Worm (Caenorhabditis elegans): ENCODE measurements around the gene snet-1.

snet-1 gene

ce11 chrX:3628016-3628415 lies 40.7 kb downstream of the snet-1 start, which contains the start of gene vep-2:
TSS of gene vep-2 (plus strand) at chrX:3628316.
- TF ChIP-seq nhr-237 (tag; optimal IDR thresholded peaks at IDR 0.05): no peak
- TF ChIP-seq nhr-12 (tag; optimal IDR thresholded peaks at IDR 0.05): no peak
- no peak for TF ChIP-seq gmeb-1 (tag; optimal IDR thresholded peaks at IDR 0.05)
- no peak for TF ChIP-seq snpc-4 (tag; optimal IDR thresholded peaks at IDR 0.05)
- TF ChIP-seq crh-2 (tag; optimal IDR thresholded peaks at IDR 0.05): no peak
- no peak for TF ChIP-seq ZK546.5 (tag; optimal IDR thresholded peaks at IDR 0.05)
- TF ChIP-seq ceh-82 (tag; optimal IDR thresholded peaks at IDR 0.05): no peak
- no peak for TF ChIP-seq nhr-129 (tag; optimal IDR thresholded peaks at IDR 0.05)
- no peak for TF ChIP-seq nhr-77 (tag; optimal IDR thresholded peaks at IDR 0.05)
- TF ChIP-seq elt-3 (tag; optimal IDR thresholded peaks at IDR 0.05): no peak
- TF ChIP-seq lin-39 (tag; optimal IDR thresholded peaks at IDR 0.05): no peak
- no peak for TF ChIP-seq nhr-23 (tag; optimal IDR thresholded peaks at IDR 0.05)
- no peak for TF ChIP-seq sem-4 (tag; optimal IDR thresholded peaks at IDR 0.05)
- TF ChIP-seq lin-13 (GFP tag; optimal IDR thresholded peaks at IDR 0.05): no peak
- TF ChIP-seq ztf-1 (GFP tag; conservative IDR thresholded peaks at IDR 0.05): no peak
- TF ChIP-seq mab-5 (tag; optimal IDR thresholded peaks at IDR 0.05): no peak
- no peak for TF ChIP-seq Y55F3AM.14 (GFP tag; optimal IDR thresholded peaks at IDR 0.05)

DNA sequence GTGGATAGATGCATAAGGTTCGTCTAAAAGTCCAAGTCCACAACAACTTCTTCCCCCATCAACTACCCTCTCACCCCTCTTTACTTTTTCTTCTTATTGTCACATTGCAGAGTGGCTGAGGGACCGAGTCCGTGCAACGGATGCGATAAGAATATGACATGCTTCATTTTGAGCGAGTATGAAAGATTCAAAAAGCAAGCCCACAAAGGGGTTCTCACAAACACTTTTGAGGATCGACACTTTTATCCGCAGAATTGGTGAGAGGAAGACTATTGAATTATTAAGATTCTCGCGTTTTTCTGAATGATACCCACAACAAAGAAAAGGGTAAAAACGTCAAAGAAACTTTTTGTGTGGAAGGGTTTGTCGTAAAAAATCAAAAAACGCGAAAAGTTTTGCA lies 43.1 kb downstream of the snet-1 start:
- TF ChIP-seq lin-13 (GFP tag; optimal IDR thresholded peaks at IDR 0.05) (no peak), ztf-1 (GFP tag; conservative IDR thresholded peaks at IDR 0.05) (no peak), nhr-129 (tag; optimal IDR thresholded peaks at IDR 0.05) (no peak), sem-4 (tag; optimal IDR thresholded peaks at IDR 0.05) (no peak), R02D3.7 (tag; optimal IDR thresholded peaks at IDR 0.05) (no peak), peb-1 (tag; optimal IDR thresholded peaks at IDR 0.05) (no peak)

DNA sequence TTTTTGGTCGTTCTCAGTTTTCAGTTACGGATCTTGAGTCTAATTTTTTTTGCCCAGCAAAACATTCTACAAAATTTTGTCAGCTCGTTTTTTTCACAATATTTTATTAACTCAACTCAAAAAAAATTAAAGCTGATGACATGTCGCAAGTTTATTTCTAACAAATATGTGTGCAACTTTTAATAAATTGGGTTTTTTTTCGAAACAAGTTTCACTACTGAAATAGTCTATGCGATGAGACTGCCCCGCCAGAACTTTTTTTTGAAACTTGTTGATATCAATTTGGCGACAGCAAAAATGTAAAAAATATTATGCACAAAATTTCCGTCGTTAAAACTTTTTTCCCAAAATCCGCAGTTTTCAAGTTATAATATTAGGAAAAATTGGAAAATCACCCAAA lies 45.6 kb downstream of the snet-1 start, which contains the start of gene C18B2.2:
Gene C18B2.2 (plus strand): TSS at position 301 of the 400 bp plus-strand sequence.
- TF ChIP-seq zag-1 (tag; optimal IDR thresholded peaks at IDR 0.05): no peak
- TF ChIP-seq crh-2 (tag; optimal IDR thresholded peaks at IDR 0.05): no peak
- TF ChIP-seq lin-13 (GFP tag; optimal IDR thresholded peaks at IDR 0.05): no peak
- no peak for TF ChIP-seq elt-1 (tag; optimal IDR thresholded peaks at IDR 0.05)
- TF ChIP-seq nhr-6 (tag; optimal IDR thresholded peaks at IDR 0.05): no peak
- TF ChIP-seq nhr-77 (tag; optimal IDR thresholded peaks at IDR 0.05): no peak
- no peak for TF ChIP-seq gmeb-1 (tag; optimal IDR thresholded peaks at IDR 0.05)
- no peak for TF ChIP-seq C34F6.9 (tag; optimal IDR thresholded peaks at IDR 0.05)
- no peak for TF ChIP-seq ztf-1 (GFP tag; conservative IDR thresholded peaks at IDR 0.05)
- no peak for TF ChIP-seq ztf-4 (tag; optimal IDR thresholded peaks at IDR 0.05)
- no peak for TF ChIP-seq unc-55 (GFP tag; optimal IDR thresholded peaks at IDR 0.05)
- TF ChIP-seq snpc-4 (tag; optimal IDR thresholded peaks at IDR 0.05): no peak

DNA sequence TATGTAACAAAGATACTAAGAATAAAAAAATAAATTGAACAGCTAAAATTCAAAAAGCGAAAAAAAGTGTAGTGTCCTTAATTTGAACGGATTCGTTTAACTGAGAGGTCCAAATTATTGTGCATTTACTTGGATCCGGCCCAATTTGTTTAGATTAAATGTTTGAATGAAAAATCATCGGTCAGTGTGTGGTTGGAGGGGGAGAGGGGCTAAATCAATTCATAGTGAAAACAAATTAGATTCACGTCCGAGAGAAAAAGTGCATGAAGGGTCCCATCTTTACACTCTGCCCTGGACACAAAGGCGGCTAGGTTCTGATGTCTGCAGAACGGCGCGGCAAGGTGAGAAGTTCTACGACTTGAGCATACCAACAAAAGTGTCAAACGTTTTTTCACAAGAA lies 49.9 kb downstream of the snet-1 start:
- TF ChIP-seq elt-1 (tag; optimal IDR thresholded peaks at IDR 0.05) (no peak), gmeb-1 (tag; optimal IDR thresholded peaks at IDR 0.05) (no peak), elt-3 (tag; optimal IDR thresholded peaks at IDR 0.05) (no peak), ZK546.5 (tag; optimal IDR thresholded peaks at IDR 0.05) (no peak), dmd-4 (tag; optimal IDR thresholded peaks at IDR 0.05) (no peak), nhr-21 (tag; optimal IDR thresholded peaks at IDR 0.05) (no peak), lin-39 (tag; optimal IDR thresholded peaks at IDR 0.05) (no peak), sma-9 (GFP tag; optimal IDR thresholded peaks at IDR 0.05) (no peak), sma-9 (tag; optimal IDR thresholded peaks at IDR 0.05) (no peak), zag-1 (tag; optimal IDR thresholded peaks at IDR 0.05) (no peak), ztf-4 (tag; optimal IDR thresholded peaks at IDR 0.05) (no peak), mdl-1 (tag; optimal IDR thresholded peaks at IDR 0.05) (no peak)

Measured in whole organism, L2 larva.